Worm (Caenorhabditis elegans) whole organism, L4 larva: Measurements from ENCODE around the gene myrf-1.

Experiments
- D1046.2 ChIP-seq: fragments of 200-800 bp; sonication (Bioruptor generic); IDR thresholded peaks from 2 replicates; pipeline ENCODE4 v1.3.6; 2022; ENCODE audit warnings: missing genetic modification characterization, missing compliant biosample characterization
- F49E8.2 ChIP-seq: sonication (generic microtip); optimal IDR thresholded peaks from 2 replicates; lab custom pipeline; 2016; ENCODE audit warnings: missing compliant biosample characterization, mild to moderate bottlenecking, missing genetic modification characterization, borderline replicate concordance
- R02D3.7 ChIP-seq: fragments of 150-350 bp; sonication (generic microtip); optimal IDR thresholded peaks from 3 replicates; lab custom pipeline; 2014; ENCODE audit warnings: missing biosample characterization, missing genetic modification characterization
- Y105C5A.15 ChIP-seq: fragments of 200-800 bp; sonication (Bioruptor generic); IDR thresholded peaks from 2 replicates; pipeline ENCODE4 v1.3.6; 2022; ENCODE audit warnings: missing genetic modification characterization, missing compliant biosample characterization
- ZK337.2 ChIP-seq: fragments of 200-800 bp; sonication (Bioruptor generic); IDR thresholded peaks from 2 replicates; pipeline ENCODE4 v1.3.6; 2022; ENCODE audit warnings: missing genetic modification reagents, missing genetic modification characterization, missing compliant biosample characterization
- ama-1 ChIP-seq: fragments of 150-350 bp; optimal IDR thresholded peaks from 2 replicates; lab custom pipeline; 2014; ENCODE audit warnings: inconsistent platforms, mixed read lengths
- arid-1 ChIP-seq: fragments of 200-800 bp; sonication (Bioruptor generic); conservative IDR thresholded peaks from 2 replicates; pipeline ENCODE4 v1.3.6; 2022; ENCODE audit warnings: missing genetic modification reagents, missing genetic modification characterization, missing compliant biosample characterization
- attf-4 ChIP-seq: sonication (generic microtip); optimal IDR thresholded peaks from 3 replicates; lab custom pipeline; 2017; ENCODE audit warnings: missing biosample characterization, missing genetic modification characterization
- ceh-62 ChIP-seq: sonication (generic microtip); optimal IDR thresholded peaks from 2 replicates; lab custom pipeline; 2017; ENCODE audit warnings: missing biosample characterization, missing genetic modification characterization
- ceh-82 ChIP-seq: sonication (generic microtip); optimal IDR thresholded peaks from 2 replicates; lab custom pipeline; 2017; ENCODE audit warnings: missing biosample characterization, missing genetic modification characterization
- cey-2 ChIP-seq: sonication (generic microtip); optimal IDR thresholded peaks from 3 replicates; lab custom pipeline; 2017; ENCODE audit warnings: missing genetic modification characterization, mild to moderate bottlenecking, missing compliant biosample characterization, antibody characterized with exemption, borderline replicate concordance; ENCODE audit not compliant: insufficient read depth
- daf-8 ChIP-seq: fragments of 200-800 bp; sonication (Bioruptor generic); IDR thresholded peaks from 2 replicates; pipeline ENCODE4 v1.3.6; 2022; ENCODE audit warnings: missing genetic modification characterization, missing compliant biosample characterization
- dmd-6 ChIP-seq: fragments of 200-800 bp; sonication (Bioruptor generic); IDR thresholded peaks from 2 replicates; pipeline ENCODE4 v1.3.6; 2022; ENCODE audit warnings: missing genetic modification reagents, missing genetic modification characterization, missing compliant biosample characterization
- dmd-8 ChIP-seq: fragments of 200-800 bp; sonication (Bioruptor generic); IDR thresholded peaks from 2 replicates; pipeline ENCODE4 v1.3.6; 2022; ENCODE audit warnings: missing genetic modification characterization, missing compliant biosample characterization
- dpl-1 ChIP-seq: fragments of 150-350 bp; optimal IDR thresholded peaks from 2 replicates; lab custom pipeline; 2014; ENCODE audit warnings: missing biosample characterization, missing genetic modification reagents, missing genetic modification characterization
- dve-1 ChIP-seq: sonication (generic microtip); optimal IDR thresholded peaks from 2 replicates; lab custom pipeline; 2017; ENCODE audit warnings: antibody characterized with exemption, mild to moderate bottlenecking, missing genetic modification characterization, missing compliant biosample characterization; ENCODE audit not compliant: insufficient read depth
- fos-1 ChIP-seq: fragments of 150-350 bp; optimal IDR thresholded peaks from 2 replicates; lab custom pipeline; 2014; ENCODE audit warnings: missing biosample characterization, missing genetic modification characterization
- hif-1 ChIP-seq, 2 experiments: sonication (generic microtip); optimal IDR thresholded peaks; 2 replicates each; lab custom pipeline; 2016 to 2017; ENCODE audit warnings: missing compliant biosample characterization in 2 of 2, missing genetic modification characterization in 2 of 2, missing genetic modification reagents in 2 of 2, missing genotype in 2 of 2, mild to moderate bottlenecking in 1 of 2
- hlh-30 ChIP-seq: sonication (generic microtip); optimal IDR thresholded peaks from 2 replicates; lab custom pipeline; 2017; ENCODE audit warnings: antibody characterized with exemption, mild to moderate bottlenecking, missing genetic modification characterization, missing compliant biosample characterization; ENCODE audit not compliant: insufficient read depth
- lim-7 ChIP-seq: fragments of 200-800 bp; sonication (Bioruptor generic); IDR thresholded peaks from 2 replicates; pipeline ENCODE4 v1.3.6; 2022; ENCODE audit warnings: missing genetic modification characterization, missing compliant biosample characterization
- lin-1 ChIP-seq: fragments of 200-800 bp; sonication (Bioruptor generic); IDR thresholded peaks from 2 replicates; pipeline ENCODE4 v1.3.6; 2022; ENCODE audit warnings: missing genetic modification reagents, missing genetic modification characterization, missing compliant biosample characterization
- lir-3 ChIP-seq: sonication (generic microtip); optimal IDR thresholded peaks from 2 replicates; lab custom pipeline; 2016; ENCODE audit warnings: mild to moderate bottlenecking, missing genetic modification characterization, missing compliant biosample characterization
- madf-9 ChIP-seq: fragments of 200-800 bp; sonication (Bioruptor generic); conservative IDR thresholded peaks from 2 replicates; pipeline ENCODE4 v1.3.6; 2022; ENCODE audit warnings: missing genetic modification reagents, missing genetic modification characterization, missing compliant biosample characterization
- mes-2 ChIP-seq: sonication (generic microtip); optimal IDR thresholded peaks from 2 replicates; lab custom pipeline; 2016; ENCODE audit warnings: missing genotype, mild to moderate bottlenecking, missing genetic modification characterization, missing compliant biosample characterization; ENCODE audit not compliant: poor library complexity, severe bottlenecking
- mxl-2 ChIP-seq: fragments of 200-800 bp; sonication (Bioruptor generic); conservative IDR thresholded peaks from 2 replicates; pipeline ENCODE4 v1.3.6; 2022; ENCODE audit warnings: missing genetic modification reagents, missing genetic modification characterization, missing compliant biosample characterization
- nhr-10 ChIP-seq: fragments of 150-350 bp; optimal IDR thresholded peaks from 2 replicates; lab custom pipeline; 2014; ENCODE audit warnings: missing biosample characterization, missing genetic modification characterization
- nhr-102 ChIP-seq: sonication (generic microtip); optimal IDR thresholded peaks from 2 replicates; lab custom pipeline; 2016; ENCODE audit warnings: mild to moderate bottlenecking, missing genetic modification characterization, moderate library complexity, missing compliant biosample characterization
- nhr-11 ChIP-seq: fragments of 150-350 bp; optimal IDR thresholded peaks from 2 replicates; lab custom pipeline; 2014; ENCODE audit warnings: missing biosample characterization, missing genetic modification characterization
- nhr-25 ChIP-seq: sonication (generic microtip); optimal IDR thresholded peaks from 2 replicates; lab custom pipeline; 2017; ENCODE audit warnings: missing genetic modification characterization, mild to moderate bottlenecking, missing compliant biosample characterization, antibody characterized with exemption, moderate library complexity, borderline replicate concordance; ENCODE audit not compliant: insufficient read depth
- nhr-42 ChIP-seq: fragments of 200-800 bp; sonication (Bioruptor generic); IDR thresholded peaks from 2 replicates; pipeline ENCODE4 v1.3.6; 2022; ENCODE audit warnings: missing genetic modification characterization, missing compliant biosample characterization
- nhr-48 ChIP-seq: sonication (generic microtip); optimal IDR thresholded peaks from 2 replicates; lab custom pipeline; 2016; ENCODE audit warnings: mild to moderate bottlenecking, missing genetic modification characterization, missing compliant biosample characterization
- nhr-77 ChIP-seq: fragments of 150-350 bp; optimal IDR thresholded peaks from 2 replicates; lab custom pipeline; 2014; ENCODE audit warnings: missing biosample characterization, missing genetic modification characterization
- pha-4 ChIP-seq, 2 experiments: fragments of 150-350 bp in 1 of 2; fragments of 200-800 bp in 1 of 2; sonication (Bioruptor generic) in 1 of 2; IDR thresholded peaks in 1 of 2; optimal IDR thresholded peaks in 1 of 2; 2 replicates each; pipeline versions ENCODE4 v1.3.6 to Lab custom; 2014 to 2022; ENCODE audit warnings: missing genetic modification characterization in 2 of 2, missing genetic modification reagents in 2 of 2, missing biosample characterization in 1 of 2, missing compliant biosample characterization in 1 of 2
- php-3 ChIP-seq: fragments of 200-800 bp; sonication (Bioruptor generic); IDR thresholded peaks from 2 replicates; pipeline ENCODE4 v1.3.6; 2022; ENCODE audit warnings: missing genetic modification reagents, missing genetic modification characterization, missing compliant biosample characterization
- sdz-12 ChIP-seq: fragments of 200-800 bp; sonication (Bioruptor generic); optimal IDR thresholded peaks from 2 replicates; lab custom pipeline; 2018; ENCODE audit warnings: mild to moderate bottlenecking, missing genetic modification characterization, missing compliant biosample characterization
- snpc-1.2 ChIP-seq: fragments of 200-800 bp; sonication (Bioruptor generic); IDR thresholded peaks from 2 replicates; pipeline ENCODE4 v1.3.6; 2022; ENCODE audit warnings: missing genetic modification reagents, missing genetic modification characterization, missing compliant biosample characterization
- spr-3 ChIP-seq: fragments of 200-800 bp; sonication (Bioruptor generic); optimal IDR thresholded peaks from 2 replicates; lab custom pipeline; 2018; ENCODE audit warnings: mild to moderate bottlenecking, missing genetic modification characterization, missing compliant biosample characterization
- tag-97 ChIP-seq: fragments of 200-800 bp; sonication (Bioruptor generic); IDR thresholded peaks from 2 replicates; pipeline ENCODE4 v1.3.6; 2022; ENCODE audit warnings: missing genetic modification characterization, missing compliant biosample characterization
- tra-1 ChIP-seq: fragments of 200-800 bp; sonication (Bioruptor generic); IDR thresholded peaks from 2 replicates; pipeline ENCODE4 v1.3.6; 2022; ENCODE audit warnings: missing genetic modification reagents, missing genetic modification characterization, missing compliant biosample characterization
- unc-130 ChIP-seq: sonication (generic microtip); optimal IDR thresholded peaks from 2 replicates; lab custom pipeline; 2016; ENCODE audit warnings: missing genetic modification reagents, missing genetic modification characterization, missing compliant biosample characterization
- zfp-2 ChIP-seq: sonication (generic microtip); optimal IDR thresholded peaks from 2 replicates; lab custom pipeline; 2016; ENCODE audit warnings: mild to moderate bottlenecking, missing genetic modification characterization, missing compliant biosample characterization
- zip-11 ChIP-seq: fragments of 200-800 bp; sonication (Bioruptor generic); IDR thresholded peaks from 2 replicates; pipeline ENCODE4 v1.3.6; 2022; ENCODE audit warnings: missing genetic modification characterization, missing compliant biosample characterization
- ztf-7 ChIP-seq: fragments of 150-350 bp; optimal IDR thresholded peaks from 2 replicates; lab custom pipeline; 2014; ENCODE audit warnings: missing biosample characterization, missing genetic modification characterization

Gene myrf-1

DNA sequence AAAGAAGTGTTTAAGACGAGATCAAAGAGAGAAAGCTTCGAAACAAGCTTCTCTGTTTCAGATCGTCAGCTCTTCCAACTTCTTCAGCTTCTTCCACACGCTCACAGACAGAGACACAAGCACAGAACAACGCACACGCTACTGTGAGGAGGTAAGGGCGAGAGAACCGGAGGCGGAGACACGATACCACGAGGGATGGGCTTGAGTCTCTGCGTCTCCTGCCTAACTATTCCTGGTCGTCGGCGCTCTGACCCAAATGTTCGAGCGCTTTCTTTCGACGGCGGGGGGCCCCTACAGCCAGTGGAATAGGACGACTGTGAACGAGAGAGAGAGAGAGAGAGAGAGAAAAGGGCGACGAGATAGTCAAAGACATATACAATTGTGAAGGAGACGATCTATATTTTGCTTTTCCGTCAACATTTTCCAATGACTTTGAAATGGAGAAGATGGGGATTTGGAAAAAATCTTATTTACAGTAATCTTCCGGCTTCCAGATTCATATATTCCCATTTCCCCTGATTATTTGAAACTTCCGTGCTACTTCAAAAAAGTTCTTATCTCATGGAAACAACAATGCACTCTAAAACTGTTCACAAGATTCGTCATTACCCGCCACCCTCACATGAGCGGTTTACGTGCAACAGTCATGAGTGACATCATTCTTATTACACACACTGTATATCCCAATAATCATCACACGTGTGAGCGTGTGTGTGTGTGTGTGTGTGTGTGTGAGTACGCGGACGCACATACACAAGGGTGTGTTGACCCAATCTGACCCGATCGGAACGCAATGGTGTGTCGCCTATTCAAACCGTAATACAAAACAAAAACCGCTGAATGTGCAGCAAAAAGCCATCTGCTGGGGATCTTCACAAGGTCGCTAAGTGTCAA is 46.7 kb upstream of the myrf-1 start (continued):
- no peak for TF ChIP-seq tag-97 (GFP tag; lab: Robert Waterston, UW)
- TF ChIP-seq spr-3 (GFP tag; lab: Kevin White, UChicago), result no peak
- TF ChIP-seq ceh-82 (tag; lab: Kevin White, UChicago), result no peak
- peak; percentile 49 for TF ChIP-seq nhr-77 (tag; lab: Kevin White, UChicago)
- TF ChIP-seq zip-11 (GFP tag; lab: Robert Waterston, UW), result no peak
- TF ChIP-seq fos-1 (tag; lab: Kevin White, UChicago), result no peak
- no peak for TF ChIP-seq R02D3.7 (tag; lab: Kevin White, UChicago)
- TF ChIP-seq nhr-10 (tag; lab: Kevin White, UChicago), result peak; percentile 56
- TF ChIP-seq nhr-48 (tag; lab: Kevin White, UChicago), result peak; percentile 74
- peak; percentile 1 for TF ChIP-seq zfp-2
- peak; percentile 99 for TF ChIP-seq nhr-11 (tag; lab: Kevin White, UChicago)
- TF ChIP-seq arid-1 (GFP tag; lab: Robert Waterston, UW), result peak; percentile 67
- TF ChIP-seq pha-4 (GFP tag; IDR thresholded peaks at IDR 0.05; lab: Robert Waterston, UW), result peak; percentile 77
- peak; percentile 79 for TF ChIP-seq pha-4 (tag; optimal IDR thresholded peaks at IDR 0.05; lab: Kevin White, UChicago)
- TF ChIP-seq dmd-6, result peak; percentile 76
- no peak for TF ChIP-seq D1046.2 (GFP tag; lab: Robert Waterston, UW)
- no peak for TF ChIP-seq dmd-8 (GFP tag; lab: Robert Waterston, UW)
- TF ChIP-seq hlh-30 (tag; lab: Kevin White, UChicago), result peak; percentile 96
- no peak for TF ChIP-seq F49E8.2
- TF ChIP-seq dpl-1 (GFP tag; lab: Kevin White, UChicago), result peak; percentile 48
- no peak for TF ChIP-seq mxl-2 (GFP tag; lab: Robert Waterston, UW)
- no peak for TF ChIP-seq sdz-12 (GFP tag; lab: Kevin White, UChicago)
- peak; percentile 32 for TF ChIP-seq nhr-102 (tag; lab: Kevin White, UChicago)
- no peak for TF ChIP-seq lir-3 (tag; lab: Kevin White, UChicago)
- peak; percentile 97 for TF ChIP-seq ama-1
- TF ChIP-seq mes-2 (tag; lab: Kevin White, UChicago), result peak; percentile 78
- peak; percentile 34 for TF ChIP-seq ztf-7 (tag; lab: Kevin White, UChicago)

DNA sequence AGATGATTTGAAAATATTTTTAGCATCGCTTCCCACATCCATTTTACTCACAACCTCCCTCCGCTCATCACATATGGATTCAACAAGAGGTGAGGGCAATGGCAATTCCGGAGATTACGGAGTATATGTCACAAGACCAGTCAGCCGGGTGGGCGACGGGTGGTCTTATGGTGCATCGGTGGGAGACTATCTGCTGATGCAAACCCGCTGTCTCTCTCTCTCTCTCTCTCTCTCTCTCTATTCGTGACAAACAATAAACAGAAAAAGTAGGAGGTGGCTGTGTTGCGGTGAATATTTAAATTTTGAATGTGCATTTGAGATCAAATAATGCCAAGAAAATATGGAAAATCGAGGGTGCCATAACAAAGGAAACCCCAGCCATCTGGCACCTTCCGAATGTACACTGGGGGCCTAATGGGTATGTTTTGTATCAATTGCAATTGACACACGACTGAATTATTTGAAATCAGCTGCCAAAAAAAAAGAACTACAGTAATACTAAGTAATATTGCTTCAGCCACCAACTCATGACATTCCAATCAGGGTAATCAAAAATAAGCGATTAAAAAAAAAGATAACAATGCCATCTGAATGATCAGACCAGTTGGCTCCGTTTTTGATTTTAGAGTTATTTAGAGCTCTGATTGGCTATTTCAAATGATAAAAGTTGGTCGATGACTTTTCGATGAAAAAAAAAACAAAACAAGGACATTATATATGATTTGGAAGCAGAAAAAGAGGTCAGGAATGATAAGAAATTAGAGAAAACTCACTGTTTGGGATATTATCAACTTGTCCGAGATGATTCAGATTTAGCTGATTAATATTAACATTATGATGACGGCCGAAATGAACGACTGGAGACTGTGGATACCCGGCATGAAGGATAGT is 45.7 kb upstream of the myrf-1 start:
- TF ChIP-seq php-3 (GFP tag; lab: Robert Waterston, UW), result no peak
- 0 out of 2 replicates have a peak, but pooled peaks have one; percentile 14 for TF ChIP-seq tra-1 (GFP tag; lab: Robert Waterston, UW)
- peak; percentile 56; the same call in 1 of the 2 replicates for TF ChIP-seq snpc-1.2
- no peak for TF ChIP-seq ZK337.2 (GFP tag; lab: Robert Waterston, UW)
- TF ChIP-seq lin-1 (GFP tag; lab: Robert Waterston, UW), result no peak
- TF ChIP-seq attf-4 (tag; lab: Kevin White, UChicago), result no peak
- TF ChIP-seq dve-1 (tag; lab: Kevin White, UChicago), result peak; percentile 30
- TF ChIP-seq Y105C5A.15 (GFP tag; lab: Robert Waterston, UW), result peak; percentile 63; the same call in 1 of the 2 replicates
- no peak for TF ChIP-seq nhr-42 (GFP tag; lab: Robert Waterston, UW)
- no peak for TF ChIP-seq hif-1 (tag; optimal IDR thresholded peaks at IDR 0.05; lab: Kevin White, UChicago)
- no peak for TF ChIP-seq nhr-25
- no peak for TF ChIP-seq dmd-8 (GFP tag; lab: Robert Waterston, UW)
- TF ChIP-seq nhr-10 (tag; lab: Kevin White, UChicago), result no peak
- no peak for TF ChIP-seq ceh-62
- 0 out of 2 replicates have a peak, but pooled peaks have one; percentile 23 for TF ChIP-seq madf-9 (GFP tag; lab: Robert Waterston, UW)
- TF ChIP-seq zip-11 (GFP tag; lab: Robert Waterston, UW), result 0 out of 2 replicates have a peak, but pooled peaks have one; percentile 15
- TF ChIP-seq daf-8 (GFP tag; lab: Robert Waterston, UW), result no peak
- peak; percentile 69 for TF ChIP-seq lim-7 (GFP tag; lab: Robert Waterston, UW)
- TF ChIP-seq dmd-6, result peak; percentile 21
- TF ChIP-seq unc-130 (GFP tag; lab: Kevin White, UChicago), result no peak
- TF ChIP-seq cey-2 (tag; lab: Kevin White, UChicago), result no peak
